Fruit fly (Drosophila melanogaster): ENCODE data around the gene bgm.

bgm gene

dm6 chr2L:14022130-14022735, 9.4 kb downstream of the bgm start (continued):
- TF ChIP-seq NFAT (GFP tag; IDR thresholded peaks at IDR 0.05) (peak; percentile 72), hkb (optimal IDR thresholded peaks at IDR 0.05) (no peak), hkb (GFP tag; IDR thresholded peaks at IDR 0.05) (peak; percentile 90; the same call in 1 of the 2 replicates), crc (GFP tag; optimal IDR thresholded peaks at IDR 0.05) (no peak), cas (GFP tag; IDR thresholded peaks at IDR 0.05) (peak; percentile 48), Ssrp (tag; optimal IDR thresholded peaks at IDR 0.05) (peak; percentile 96), Dad (GFP tag; optimal IDR thresholded peaks at IDR 0.05) (peak; percentile 48), fu2 (GFP tag; optimal IDR thresholded peaks at IDR 0.05) (no peak), aop (GFP tag; IDR thresholded peaks at IDR 0.05) (no peak), ATbp (GFP tag; optimal IDR thresholded peaks at IDR 0.05) (peak; percentile 93), Ravus (GFP tag; IDR thresholded peaks at IDR 0.05) (peak; percentile 82), chinmo (GFP tag; IDR thresholded peaks at IDR 0.05; ENCODE audit: partially characterized antibody) (peak; percentile 82), fd3F (GFP tag; optimal IDR thresholded peaks at IDR 0.05) (peak; percentile 95), HmgD (GFP tag; optimal IDR thresholded peaks at IDR 0.05) (peak; percentile 2), CG2875 (GFP tag; optimal IDR thresholded peaks at IDR 0.05) (peak; percentile 92), bab2 (GFP tag; optimal IDR thresholded peaks at IDR 0.05) (peak; percentile 59), NK7.1 (GFP tag; optimal IDR thresholded peaks at IDR 0.05) (no peak), CG8478 (optimal IDR thresholded peaks at IDR 0.05) (no peak), CG18599 (GFP tag; optimal IDR thresholded peaks at IDR 0.05) (peak; percentile 95), Opbp (GFP tag; IDR thresholded peaks at IDR 0.05; ENCODE audit: partially characterized antibody) (no peak), Sry-δ (GFP tag; optimal IDR thresholded peaks at IDR 0.05) (no peak), CG15269 (tag; optimal IDR thresholded peaks at IDR 0.05) (peak; percentile 96), ap (GFP tag; IDR thresholded peaks at IDR 0.05) (peak; percentile 74), cato (GFP tag; optimal IDR thresholded peaks at IDR 0.05; ENCODE audit: borderline replicate concordance) (peak; percentile 68), Nf-YB (GFP tag; optimal IDR thresholded peaks at IDR 0.05) (peak; percentile 88), Dfd (GFP tag; optimal IDR thresholded peaks at IDR 0.05) (no peak), pho (GFP tag; optimal IDR thresholded peaks at IDR 0.05) (peak; percentile 32), CG33557 (GFP tag; optimal IDR thresholded peaks at IDR 0.05) (peak; percentile 93), CG34422 (GFP tag; IDR thresholded peaks at IDR 0.05) (peak; percentile 89), CG5953 (GFP tag; IDR thresholded peaks at IDR 0.05) (peak; percentile 42; the same call in 1 of the 2 replicates), HmgZ (tag; optimal IDR thresholded peaks at IDR 0.05) (peak; percentile 53), Dp (GFP tag; optimal IDR thresholded peaks at IDR 0.05) (no peak), CG4328 (GFP tag; optimal IDR thresholded peaks at IDR 0.05) (peak; percentile 92), CG9727 (GFP tag; optimal IDR thresholded peaks at IDR 0.05) (peak; percentile 97), fd64A (GFP tag; optimal IDR thresholded peaks at IDR 0.05) (no peak), CG12104 (GFP tag; optimal IDR thresholded peaks at IDR 0.05) (peak; percentile 87), Xrp1 (GFP tag; IDR thresholded peaks at IDR 0.05) (peak; percentile 93), ttk (GFP tag; IDR thresholded peaks at IDR 0.05) (peak; percentile 89), Nf-YC (tag; optimal IDR thresholded peaks at IDR 0.05) (peak; percentile 89), Fer2 (tag; optimal IDR thresholded peaks at IDR 0.05) (peak; percentile 90), sisA (GFP tag; IDR thresholded peaks at IDR 0.05) (peak; percentile 88), Gug (GFP tag; IDR thresholded peaks at IDR 0.05) (peak; percentile 82), shn (GFP tag; optimal IDR thresholded peaks at IDR 0.05) (peak; percentile 64), Elba2 (GFP tag; optimal IDR thresholded peaks at IDR 0.05) (peak; percentile 16), CG32532 (GFP tag; IDR thresholded peaks at IDR 0.05) (peak; percentile 92), gsb (GFP tag; IDR thresholded peaks at IDR 0.05) (peak; percentile 92), her (GFP tag; optimal IDR thresholded peaks at IDR 0.05) (peak; percentile 19), CG3163 (GFP tag; optimal IDR thresholded peaks at IDR 0.05) (no peak), org-1 (GFP tag; optimal IDR thresholded peaks at IDR 0.05) (peak; percentile 90), ab (GFP tag; optimal IDR thresholded peaks at IDR 0.05) (no peak), CG1233 (GFP tag; optimal IDR thresholded peaks at IDR 0.05) (peak; percentile 94)

Data from whole organism, embryonic.